Fruit fly (Drosophila melanogaster) Kc167 (cell line): ENCODE data around the gene NdufV3.

Source experiments
- Myc ChIP-seq: fragments of >200 bp; optimal IDR thresholded peaks from 2 replicates; lab custom pipeline; 2017; ENCODE audit warnings: missing external identifiers
- Sin3A ChIP-seq: fragments of >200 bp; optimal IDR thresholded peaks from 2 replicates; lab custom pipeline; 2018; ENCODE audit warnings: missing external identifiers
- h ChIP-seq: fragments of >200 bp; optimal IDR thresholded peaks from 3 replicates; lab custom pipeline; 2018; ENCODE audit warnings: missing external identifiers
- insv ChIP-seq: fragments of >200 bp; optimal IDR thresholded peaks from 3 replicates; lab custom pipeline; 2018; ENCODE audit warnings: missing external identifiers
- psq ChIP-seq: fragments of >200 bp; optimal IDR thresholded peaks from 2 replicates; lab custom pipeline; 2017; ENCODE audit warnings: missing external identifiers
- ttk ChIP-seq: sonication (Bioruptor generic); optimal IDR thresholded peaks from 2 replicates; lab custom pipeline; 2017; ENCODE audit warnings: missing external identifiers

Gene NdufV3

dm6 chrX:11390625-11391363 lies 41.0 kb downstream of the NdufV3 start:
- TF ChIP-seq ttk (lab: Kevin White, UChicago) (no peak), h (no peak), Myc (no peak), insv (lab: Kevin White, UChicago) (no peak), Sin3A (lab: Kevin White, UChicago) (no peak), psq (lab: Kevin White, UChicago) (no peak)

- TF ChIP-seq Sin3A (lab: Kevin White, UChicago) = no peak
- no peak for TF ChIP-seq h
- no peak for TF ChIP-seq insv (lab: Kevin White, UChicago)
- no peak for TF ChIP-seq ttk (lab: Kevin White, UChicago)
- no peak for TF ChIP-seq psq (lab: Kevin White, UChicago)
- no peak for TF ChIP-seq Myc
Observed at dm6 chrX:11391364-11391915, 41.6 kb downstream of the NdufV3 start.

- TF ChIP-seq insv (lab: Kevin White, UChicago) (no peak), h (no peak), Sin3A (lab: Kevin White, UChicago) (no peak), ttk (lab: Kevin White, UChicago) (no peak), Myc (no peak), psq (lab: Kevin White, UChicago) (no peak)
Observed at dm6 chrX:11393003-11393620, 43.3 kb downstream of the NdufV3 start.
